Fruit fly (Drosophila melanogaster): ENCODE measurements around the gene CG32816.

Gene CG32816

DNA sequence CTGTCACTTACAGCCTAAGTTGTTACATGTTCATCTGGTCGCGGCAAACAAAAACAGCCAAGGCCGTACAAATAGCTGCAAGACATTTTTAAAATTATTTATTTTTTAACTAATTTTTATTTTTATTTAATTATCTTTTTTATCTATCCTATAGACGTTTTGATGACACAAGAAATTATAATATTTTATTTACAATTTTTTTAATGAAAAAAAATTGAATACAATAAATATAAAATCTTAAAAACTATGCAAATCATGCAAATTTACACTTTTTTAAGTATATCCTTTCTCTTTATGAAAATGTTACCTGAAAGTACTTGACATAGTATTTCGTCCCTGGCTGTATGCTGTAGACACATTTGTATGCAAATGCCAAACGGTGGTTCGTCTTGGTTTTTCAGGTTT lies 132.4 kb downstream of the CG32816 start (continued):
- TF ChIP-seq CG1621 (tag; optimal IDR thresholded peaks at IDR 0.05) (no peak), CG3032 (tag; optimal IDR thresholded peaks at IDR 0.05) (peak; percentile 69), eg (GFP tag; IDR thresholded peaks at IDR 0.05) (peak; percentile 76; the same call in 1 of the 3 replicates), CG11902 (GFP tag; optimal IDR thresholded peaks at IDR 0.05) (no peak), CG8319 (GFP tag; optimal IDR thresholded peaks at IDR 0.05) (no peak), pdm3 (GFP tag; optimal IDR thresholded peaks at IDR 0.05) (peak; percentile 3), CG32006 (GFP tag; optimal IDR thresholded peaks at IDR 0.05) (peak; percentile 76), svp (GFP tag) (peak; percentile 32)

DNA sequence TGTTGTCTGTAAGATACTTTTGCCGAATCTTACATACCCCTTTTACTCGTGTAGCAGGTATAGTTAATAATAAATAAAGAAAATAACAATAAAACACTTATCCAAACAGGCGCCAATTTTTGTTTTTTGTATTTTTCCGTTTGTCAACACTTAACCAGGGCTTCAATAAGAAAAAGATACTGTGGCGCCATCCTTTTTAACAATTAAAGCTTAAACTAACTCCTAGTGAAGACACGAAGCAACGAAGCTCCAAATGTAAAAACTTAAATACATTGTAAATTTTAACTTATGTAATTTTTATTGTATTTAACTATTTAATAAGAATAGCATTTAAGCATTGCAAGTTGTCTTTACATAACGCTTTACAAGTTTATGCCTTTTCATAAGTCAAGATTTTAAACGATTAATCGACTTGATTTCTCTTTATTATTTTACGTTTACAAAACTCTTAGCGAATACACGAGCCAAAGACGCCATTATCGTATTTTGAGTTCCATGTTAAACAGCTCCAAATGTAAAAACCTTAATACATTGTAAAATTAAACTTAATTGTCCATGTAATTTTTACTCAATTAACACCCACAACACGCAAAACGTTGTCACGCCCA lies 133.8 kb downstream of the CG32816 start:
- peak; percentile 24 for TF ChIP-seq svp (GFP tag)
- TF ChIP-seq pdm3 (GFP tag; optimal IDR thresholded peaks at IDR 0.05) = peak; percentile 10
- no peak for TF ChIP-seq Sox102F (GFP tag; optimal IDR thresholded peaks at IDR 0.05)
- TF ChIP-seq CG7368 (GFP tag; optimal IDR thresholded peaks at IDR 0.05) = no peak
- TF ChIP-seq dsx (GFP tag; optimal IDR thresholded peaks at IDR 0.05; ENCODE audit: poor library complexity, severe bottlenecking) = peak; percentile 9

dm6 chrX:334624-335292 lies 135.8 kb downstream of the CG32816 start:
- TF ChIP-seq Sox15 (GFP tag; optimal IDR thresholded peaks at IDR 0.05) (no peak), Eip78C (GFP tag) (peak; percentile 84), Ets96B (tag; optimal IDR thresholded peaks at IDR 0.05) (peak; percentile 50), salr (GFP tag; optimal IDR thresholded peaks at IDR 0.05) (peak in 1 of 2 experiments; percentile 27), fd59A (GFP tag; optimal IDR thresholded peaks at IDR 0.05) (peak; percentile 24), dsx (GFP tag; optimal IDR thresholded peaks at IDR 0.05; ENCODE audit: poor library complexity, severe bottlenecking) (peak; percentile 34), CG34406 (GFP tag; optimal IDR thresholded peaks at IDR 0.05) (peak; percentile 44), fd85E (GFP tag; optimal IDR thresholded peaks at IDR 0.05) (no peak), lz (GFP tag; optimal IDR thresholded peaks at IDR 0.05) (peak; percentile 4), acj6 (GFP tag; optimal IDR thresholded peaks at IDR 0.05) (peak; percentile 54), CG32006 (GFP tag; optimal IDR thresholded peaks at IDR 0.05) (peak; percentile 74), CG6808 (GFP tag; optimal IDR thresholded peaks at IDR 0.05) (peak; percentile 49), Ets21C (GFP tag; optimal IDR thresholded peaks at IDR 0.05) (no peak), Eip75B (GFP tag; optimal IDR thresholded peaks at IDR 0.05) (peak; percentile 29), dac (GFP tag; optimal IDR thresholded peaks at IDR 0.05) (peak; percentile 10), svp (GFP tag) (peak; percentile 40), CG31627 (GFP tag; optimal IDR thresholded peaks at IDR 0.05) (no peak), Blimp-1 (GFP tag; optimal IDR thresholded peaks at IDR 0.05) (no peak), Smox (GFP tag; optimal IDR thresholded peaks at IDR 0.05) (peak; percentile 2), topi (GFP tag; optimal IDR thresholded peaks at IDR 0.05) (no peak), esn (GFP tag; optimal IDR thresholded peaks at IDR 0.05) (no peak), CG11294 (GFP tag; IDR thresholded peaks at IDR 0.05) (no peak), achi (GFP tag; optimal IDR thresholded peaks at IDR 0.05) (peak; percentile 62), Hr4 (GFP tag; optimal IDR thresholded peaks at IDR 0.05) (peak; percentile 65), ss (GFP tag; optimal IDR thresholded peaks at IDR 0.05) (peak; percentile 48 to 70), net (GFP tag; optimal IDR thresholded peaks at IDR 0.05) (peak; percentile 58), CG6163 (GFP tag; IDR thresholded peaks at IDR 0.05) (peak; percentile 23; the same call in 1 of the 3 replicates), CG10631 (GFP tag; optimal IDR thresholded peaks at IDR 0.05) (peak; percentile 47), CG4318 (GFP tag; optimal IDR thresholded peaks at IDR 0.05) (peak; percentile 42), Hr38 (GFP tag; optimal IDR thresholded peaks at IDR 0.05) (no peak), CG8119 (GFP tag; IDR thresholded peaks at IDR 0.05) (peak; percentile 80), CG1621 (tag; optimal IDR thresholded peaks at IDR 0.05) (peak; percentile 10), eg (GFP tag; IDR thresholded peaks at IDR 0.05) (no peak), OdsH (GFP tag; optimal IDR thresholded peaks at IDR 0.05) (peak; percentile 58), CG7368 (GFP tag; optimal IDR thresholded peaks at IDR 0.05) (peak; percentile 37), CG3919 (GFP tag; optimal IDR thresholded peaks at IDR 0.05) (peak; percentile 56), vri (GFP tag; optimal IDR thresholded peaks at IDR 0.05) (no peak), CG3032 (tag; optimal IDR thresholded peaks at IDR 0.05) (peak; percentile 41), CG8319 (GFP tag; optimal IDR thresholded peaks at IDR 0.05) (peak; percentile 22), CG16779 (tag; optimal IDR thresholded peaks at IDR 0.05) (no peak), CG6854 (GFP tag; optimal IDR thresholded peaks at IDR 0.05) (no peak), Sox102F (GFP tag; optimal IDR thresholded peaks at IDR 0.05) (no peak)

All from whole organism, prepupa.